Fruit fly (Drosophila melanogaster) whole organism, adult: Measurements from ENCODE around the gene CG5225.

Source experiments
- CG11617 ChIP-seq: fragments of 200-800 bp; sonication (Bioruptor generic); optimal IDR thresholded peaks from 2 replicates; lab custom pipeline; 2017; ENCODE audit warnings: mild to moderate bottlenecking, missing biosample characterization, missing genetic modification reagents, missing genetic modification characterization
- CG14711 ChIP-seq: fragments of 200-800 bp; sonication (Bioruptor generic); optimal IDR thresholded peaks from 2 replicates; lab custom pipeline; 2018; ENCODE audit warnings: missing biosample characterization, mild to moderate bottlenecking, missing genetic modification characterization, moderate library complexity
- CG1620 ChIP-seq: fragments of 200-800 bp; sonication (Bioruptor generic); optimal IDR thresholded peaks from 2 replicates; lab custom pipeline; 2016; ENCODE audit warnings: missing biosample characterization, missing genetic modification characterization
- CG33017 ChIP-seq: fragments of 200-800 bp; sonication (Bioruptor generic); optimal IDR thresholded peaks from 2 replicates; lab custom pipeline; 2018; ENCODE audit warnings: missing biosample characterization, mild to moderate bottlenecking, missing genetic modification characterization, moderate library complexity
- CG5204 ChIP-seq: fragments of 200-800 bp; sonication (Bioruptor generic); optimal IDR thresholded peaks from 2 replicates; lab custom pipeline; 2016; ENCODE audit warnings: missing biosample characterization, missing genetic modification characterization
- CG7101 ChIP-seq: fragments of 200-800 bp; sonication (Bioruptor generic); optimal IDR thresholded peaks from 2 replicates; lab custom pipeline; 2018; ENCODE audit warnings: missing biosample characterization, mild to moderate bottlenecking, missing genetic modification characterization, moderate library complexity
- Clk ChIP-seq: fragments of 200-800 bp; sonication (Bioruptor generic); optimal IDR thresholded peaks from 2 replicates; lab custom pipeline; 2017; ENCODE audit warnings: missing biosample characterization, missing genetic modification characterization
- Crg-1 ChIP-seq: fragments of 200-800 bp; sonication (Bioruptor generic); optimal IDR thresholded peaks from 2 replicates; lab custom pipeline; 2016; ENCODE audit warnings: missing biosample characterization, missing genetic modification characterization
- Hr96 ChIP-seq: fragments of 200-800 bp; sonication (Bioruptor generic); optimal IDR thresholded peaks from 2 replicates; lab custom pipeline; 2016; ENCODE audit warnings: missing biosample characterization, missing genetic modification characterization
- ovo ChIP-seq: fragments of 200-800 bp; sonication (Bioruptor generic); optimal IDR thresholded peaks from 2 replicates; lab custom pipeline; 2016; ENCODE audit warnings: missing biosample characterization, missing genetic modification characterization
- toe ChIP-seq: fragments of 200-800 bp; sonication (Bioruptor generic); optimal IDR thresholded peaks from 2 replicates; lab custom pipeline; 2016; ENCODE audit warnings: missing biosample characterization, missing genetic modification characterization

- TF ChIP-seq CG14711 (tag; lab: Kevin White, UChicago) = no peak
- no peak for TF ChIP-seq CG7101 (tag; lab: Kevin White, UChicago)
- TF ChIP-seq toe = no peak
- TF ChIP-seq Hr96 = no peak
- no peak for TF ChIP-seq Clk (GFP tag; lab: Kevin White, UChicago)
- TF ChIP-seq CG5204 (GFP tag; lab: Kevin White, UChicago) = no peak
- no peak for TF ChIP-seq CG11617 (GFP tag; lab: Kevin White, UChicago)
- TF ChIP-seq CG1620 = no peak
- TF ChIP-seq Crg-1 = no peak
- no peak for TF ChIP-seq ovo (GFP tag; lab: Kevin White, UChicago)
- no peak for TF ChIP-seq CG33017 (tag; lab: Kevin White, UChicago)
These were observed 7.5 kb downstream of the CG5225 start, which contains the start of gene CG4009 for dm6 chr3R:17035945-17036344.
